Worm (Caenorhabditis elegans): ENCODE measurements around the gene clec-210.
"Not testable (repeated sequence)": the region's sequence is repeated elsewhere in the genome, so short reads cannot be mapped to it uniquely, and the experiment has no call there.

The clec-210 gene

DNA sequence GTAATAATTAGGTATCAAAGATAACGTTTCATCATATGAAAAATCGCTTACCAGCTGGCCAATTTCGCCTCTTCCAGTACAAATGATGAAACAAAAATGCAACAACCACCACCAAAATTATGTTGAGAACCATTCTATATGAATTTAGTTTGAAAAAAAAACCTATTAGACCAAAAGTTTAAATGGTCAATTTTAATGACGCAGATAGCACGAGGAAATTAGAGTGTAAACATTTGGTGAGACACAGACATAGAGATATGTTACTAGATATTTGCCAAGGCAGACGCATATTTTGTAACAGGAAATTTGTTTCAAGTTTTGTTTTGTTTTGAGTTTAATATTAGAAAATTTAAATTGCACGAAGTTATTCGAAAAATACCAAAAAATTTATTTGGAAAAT lies 23.8 kb upstream of the clec-210 start, which contains the start of gene cyp-33C9:
Gene cyp-33C9 (minus strand): TSS at position 211 of the 400 bp plus-strand sequence.
- no peak for TF ChIP-seq elt-3 (tag; optimal IDR thresholded peaks at IDR 0.05)

DNA sequence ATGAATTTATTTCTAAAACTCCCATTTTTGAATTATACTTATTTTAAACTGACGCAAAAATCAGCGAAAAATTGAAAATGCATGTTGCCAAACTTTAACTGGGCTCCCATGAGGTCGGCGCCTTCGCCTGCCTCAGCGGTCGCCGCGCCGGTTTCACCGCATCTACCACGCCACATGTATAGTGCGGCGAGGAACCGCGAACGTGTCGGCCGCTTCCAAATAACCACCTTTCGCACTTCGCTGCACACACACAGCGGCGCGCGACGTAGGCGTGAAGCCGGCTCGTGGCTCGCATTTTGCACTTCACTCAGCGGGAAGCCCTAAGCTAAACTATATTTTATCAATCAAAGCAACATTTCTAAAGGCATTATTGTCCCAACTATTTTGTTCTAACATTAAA lies 17.6 kb upstream of the clec-210 start:
- TF ChIP-seq lin-13 (tag; optimal IDR thresholded peaks at IDR 0.05) (no peak), ham-2 (GFP tag; optimal IDR thresholded peaks at IDR 0.05) (no peak)

DNA sequence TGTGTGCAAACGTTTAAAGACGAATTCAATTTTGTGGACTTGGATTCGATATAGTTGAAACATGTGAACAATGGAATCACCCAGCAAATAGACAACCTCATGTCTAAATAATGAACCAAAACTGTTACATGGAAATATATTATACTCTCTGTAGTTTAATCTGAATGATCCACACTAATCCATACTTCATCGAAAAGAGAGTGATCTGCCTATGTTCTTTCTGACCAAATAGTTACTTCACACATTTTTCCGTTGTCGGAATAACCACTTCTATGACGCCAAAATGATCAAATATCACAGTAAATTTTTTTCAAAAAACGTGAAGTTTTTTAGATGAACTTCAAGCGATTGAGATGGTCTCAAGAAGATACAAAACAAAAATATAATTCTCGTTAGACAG lies 16.1 kb upstream of the clec-210 start, which contains the start of gene Y73C8C.4:
Gene Y73C8C.4 (minus strand): TSS at position 101 of the 400 bp plus-strand sequence.
- not testable (repeated sequence) for TF ChIP-seq unc-120 (tag; optimal IDR thresholded peaks at IDR 0.05; ENCODE audit: poor library complexity, severe bottlenecking); unc-39 (tag; optimal IDR thresholded peaks at IDR 0.05); mab-5 (tag; optimal IDR thresholded peaks at IDR 0.05)

DNA sequence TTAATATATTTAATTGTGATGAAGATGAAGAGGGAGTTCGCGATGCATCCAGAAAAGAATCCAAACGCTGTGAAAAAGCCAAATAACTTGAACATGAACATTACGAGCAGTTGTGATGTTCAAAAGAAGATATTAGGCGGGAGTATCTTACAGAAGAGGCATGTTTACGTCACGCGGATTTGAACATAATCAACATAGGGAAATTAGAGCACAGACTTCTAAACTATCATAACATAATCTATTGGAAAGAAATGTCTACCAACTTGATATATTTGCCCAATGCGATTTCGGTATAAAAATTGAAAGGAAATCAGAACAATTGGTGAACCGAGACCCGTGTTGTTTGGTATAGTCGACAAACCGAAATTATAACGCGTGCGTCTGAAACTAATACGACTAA lies 14.0 kb upstream of the clec-210 start, which contains the start of gene str-66:
Gene str-66 (minus strand): TSS at position 101 of the 400 bp plus-strand sequence.
- TF ChIP-seq flh-1 (GFP tag; optimal IDR thresholded peaks at IDR 0.05), result no peak

DNA sequence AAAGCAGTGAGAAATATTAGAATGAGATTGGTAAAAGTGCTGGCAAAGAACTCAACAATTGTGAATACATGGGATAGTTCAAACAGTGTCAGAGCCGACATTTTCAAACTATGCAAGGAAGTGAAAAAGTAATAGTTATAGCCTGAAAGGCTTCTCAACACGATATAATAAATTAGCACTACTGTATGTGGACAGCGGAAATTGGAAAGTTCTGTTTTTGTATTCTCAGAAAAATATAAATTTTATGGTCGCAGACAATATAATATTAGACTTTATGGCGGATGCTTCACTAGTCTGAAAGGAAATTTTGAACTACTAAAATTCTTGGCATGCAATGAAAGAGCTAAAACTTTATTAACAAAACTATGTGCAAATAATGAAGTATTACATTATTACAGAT lies 12.4 kb upstream of the clec-210 start, which contains the start of gene str-69:
Gene str-69 (minus strand): TSS at position 101 of the 400 bp plus-strand sequence.
- TF ChIP-seq flh-1 (GFP tag; optimal IDR thresholded peaks at IDR 0.05) (no peak), ham-2 (GFP tag; optimal IDR thresholded peaks at IDR 0.05) (no peak), unc-39 (tag; optimal IDR thresholded peaks at IDR 0.05) (no peak), elt-1 (tag; optimal IDR thresholded peaks at IDR 0.05; ENCODE audit: borderline replicate concordance, insufficient read depth) (no peak), sptf-1 (tag; optimal IDR thresholded peaks at IDR 0.05) (no peak), blmp-1 (tag; optimal IDR thresholded peaks at IDR 0.05) (no peak), mls-2 (tag; optimal IDR thresholded peaks at IDR 0.05) (no peak), ceh-39 (tag; optimal IDR thresholded peaks at IDR 0.05) (no peak), sem-2 (GFP tag; optimal IDR thresholded peaks at IDR 0.05) (no peak), tbx-8 (GFP tag; optimal IDR thresholded peaks at IDR 0.05) (no peak), drap-1 (GFP tag; optimal IDR thresholded peaks at IDR 0.05) (no peak), snpc-4 (tag; optimal IDR thresholded peaks at IDR 0.05) (no peak), ztf-11 (tag; optimal IDR thresholded peaks at IDR 0.05) (no peak), unc-120 (tag; optimal IDR thresholded peaks at IDR 0.05; ENCODE audit: poor library complexity, severe bottlenecking) (no peak), nhr-12 (tag; optimal IDR thresholded peaks at IDR 0.05) (no peak)

DNA sequence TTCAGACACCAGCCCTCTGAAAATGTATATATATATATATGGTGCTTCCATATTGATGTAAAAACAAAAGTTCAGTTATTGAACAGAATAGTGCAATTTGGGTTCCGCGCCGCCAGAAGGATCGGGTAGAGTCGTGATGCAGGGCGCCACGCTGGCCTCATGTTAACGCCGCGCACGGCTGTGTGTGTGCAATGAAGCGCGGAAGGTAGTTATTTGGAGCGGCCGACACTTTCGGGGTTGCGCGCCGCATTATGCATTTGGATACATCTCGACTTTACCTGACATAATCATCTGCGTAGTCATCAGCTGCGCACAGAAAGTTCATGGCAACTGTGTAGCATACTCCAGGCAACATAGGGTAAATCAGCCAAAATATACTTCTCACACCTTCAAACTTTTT lies 11.4 kb upstream of the clec-210 start:
- TF ChIP-seq ham-2 (GFP tag; optimal IDR thresholded peaks at IDR 0.05) (no peak), nhr-28 (tag; optimal IDR thresholded peaks at IDR 0.05) (no peak), hlh-1 (tag; optimal IDR thresholded peaks at IDR 0.05) (no peak), nhr-2 (tag; optimal IDR thresholded peaks at IDR 0.05) (no peak), elt-1 (tag; optimal IDR thresholded peaks at IDR 0.05; ENCODE audit: borderline replicate concordance, insufficient read depth) (no peak), pha-4 (tag; optimal IDR thresholded peaks at IDR 0.05) (no peak), sem-2 (GFP tag; optimal IDR thresholded peaks at IDR 0.05) (no peak), ces-1 (GFP tag; optimal IDR thresholded peaks at IDR 0.05) (no peak), sptf-1 (tag; optimal IDR thresholded peaks at IDR 0.05) (no peak), ceh-83 (GFP tag; optimal IDR thresholded peaks at IDR 0.05) (no peak), ztf-11 (tag; optimal IDR thresholded peaks at IDR 0.05) (no peak), ceh-43 (GFP tag; optimal IDR thresholded peaks at IDR 0.05) (no peak), lin-13 (tag; optimal IDR thresholded peaks at IDR 0.05) (no peak), nhr-12 (tag; optimal IDR thresholded peaks at IDR 0.05) (no peak), mls-2 (tag; optimal IDR thresholded peaks at IDR 0.05) (no peak), unc-62 (GFP tag; optimal IDR thresholded peaks at IDR 0.05) (no peak), lsy-2 (tag; optimal IDR thresholded peaks at IDR 0.05) (no peak), cnd-1 (tag; optimal IDR thresholded peaks at IDR 0.05) (no peak), elt-3 (tag; optimal IDR thresholded peaks at IDR 0.05) (no peak)

DNA sequence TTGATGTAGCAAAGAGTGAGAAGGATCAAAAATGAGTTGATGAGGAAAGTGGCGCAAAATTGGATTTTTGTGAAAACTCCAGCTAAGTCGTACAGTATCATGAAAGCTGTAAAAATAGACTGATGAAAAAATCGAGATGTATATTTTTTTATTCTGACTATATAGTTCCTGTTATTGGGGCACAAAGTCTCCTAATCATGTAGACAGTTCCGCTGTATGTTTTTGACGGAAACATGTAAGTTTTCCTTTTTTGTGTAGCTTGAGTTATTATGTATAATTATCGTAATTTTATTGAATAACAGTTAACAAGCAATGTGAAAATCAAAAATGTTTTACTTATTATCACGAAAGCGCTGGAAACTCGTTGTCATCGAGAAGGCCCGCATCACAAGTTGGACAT lies 10.7 kb upstream of the clec-210 start, which contains the start of gene str-68:
Gene str-68 (minus strand): TSS at position 101 of the 400 bp plus-strand sequence.
- no peak for TF ChIP-seq ham-2 (GFP tag; optimal IDR thresholded peaks at IDR 0.05)
- no peak for TF ChIP-seq tbx-8 (GFP tag; optimal IDR thresholded peaks at IDR 0.05)

Data from whole organism, mixed stage, embryonic.